Worm (Caenorhabditis elegans): ENCODE results near the gene cogc-4.

Gene cogc-4

DNA sequence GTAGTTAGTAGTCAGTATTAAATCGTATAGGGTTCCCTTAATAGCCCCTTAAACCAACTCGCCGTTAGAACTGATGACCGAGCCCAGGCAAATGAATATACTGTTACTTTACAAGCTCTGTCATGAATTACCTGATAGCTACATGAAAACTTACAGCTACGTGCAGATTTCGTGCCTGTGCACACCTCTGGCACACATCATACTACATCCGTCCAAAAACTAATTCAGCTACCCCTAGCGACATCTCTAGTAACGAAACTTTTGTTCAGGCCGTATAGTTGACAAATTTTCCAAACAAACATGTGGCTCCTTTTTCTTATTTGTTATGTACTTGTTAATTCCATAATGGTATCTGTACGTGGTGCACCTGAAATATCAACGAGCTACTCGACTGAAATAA, 3.1 kb upstream of the cogc-4 start, which contains the start of gene F54D12.1:
TSS of gene F54D12.1 (plus strand) at position 301 of the 400 bp plus-strand sequence.
- TF ChIP-seq nhr-237 (tag; optimal IDR thresholded peaks at IDR 0.05) (no peak), ham-2 (GFP tag; optimal IDR thresholded peaks at IDR 0.05) (no peak), hlh-1 (tag; optimal IDR thresholded peaks at IDR 0.05) (no peak), elt-1 (tag; optimal IDR thresholded peaks at IDR 0.05; ENCODE audit: borderline replicate concordance, insufficient read depth) (no peak), flh-1 (GFP tag; optimal IDR thresholded peaks at IDR 0.05) (no peak), mab-5 (tag; optimal IDR thresholded peaks at IDR 0.05) (no peak), snpc-4 (tag; optimal IDR thresholded peaks at IDR 0.05) (no peak), sptf-1 (tag; optimal IDR thresholded peaks at IDR 0.05) (no peak), nhr-12 (tag; optimal IDR thresholded peaks at IDR 0.05) (no peak), lin-32 (GFP tag; optimal IDR thresholded peaks at IDR 0.05) (no peak), lsy-2 (tag; optimal IDR thresholded peaks at IDR 0.05) (no peak), ceh-43 (GFP tag; optimal IDR thresholded peaks at IDR 0.05) (no peak), ztf-11 (tag; optimal IDR thresholded peaks at IDR 0.05) (no peak), bed-3 (GFP tag; optimal IDR thresholded peaks at IDR 0.05) (no peak), ceh-83 (GFP tag; optimal IDR thresholded peaks at IDR 0.05) (no peak), lin-13 (tag; optimal IDR thresholded peaks at IDR 0.05) (no peak), M03D4.4 (tag; optimal IDR thresholded peaks at IDR 0.05) (no peak)

DNA sequence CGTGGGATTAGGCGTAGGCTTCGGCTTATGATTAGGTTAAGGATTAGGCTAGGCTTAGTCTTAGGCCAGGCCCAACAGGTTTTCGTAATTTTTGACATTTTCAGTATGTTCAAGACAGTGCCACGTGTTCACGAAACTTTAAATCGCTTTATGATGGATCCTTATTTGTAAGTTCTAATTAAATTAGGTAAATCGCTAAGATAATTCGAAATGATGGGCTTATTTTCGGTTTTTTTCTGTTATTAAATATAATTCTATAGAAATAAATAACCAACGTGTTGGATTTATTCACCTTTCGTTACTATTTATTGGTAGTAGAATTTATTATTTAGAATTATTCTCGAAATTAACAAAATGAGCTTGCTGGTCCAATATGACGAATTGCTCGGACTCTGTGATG, 1.8 kb upstream of the cogc-4 start, which contains the start of gene Y51H7C.8:
TSS of gene Y51H7C.8 (plus strand) at position 301 of the 400 bp plus-strand sequence.
- TF ChIP-seq elt-1 (tag; optimal IDR thresholded peaks at IDR 0.05; ENCODE audit: borderline replicate concordance, insufficient read depth) (no peak), cnd-1 (tag; optimal IDR thresholded peaks at IDR 0.05) (no peak), bed-3 (GFP tag; optimal IDR thresholded peaks at IDR 0.05) (no peak), ces-1 (GFP tag; optimal IDR thresholded peaks at IDR 0.05) (no peak), blmp-1 (tag; optimal IDR thresholded peaks at IDR 0.05) (no peak), unc-62 (GFP tag; optimal IDR thresholded peaks at IDR 0.05) (no peak), ceh-83 (GFP tag; optimal IDR thresholded peaks at IDR 0.05) (no peak), flh-1 (GFP tag; optimal IDR thresholded peaks at IDR 0.05) (no peak), mls-2 (tag; optimal IDR thresholded peaks at IDR 0.05) (no peak), drap-1 (GFP tag; optimal IDR thresholded peaks at IDR 0.05) (no peak), nhr-12 (tag; optimal IDR thresholded peaks at IDR 0.05) (no peak), elt-3 (tag; optimal IDR thresholded peaks at IDR 0.05) (no peak), sem-2 (GFP tag; optimal IDR thresholded peaks at IDR 0.05) (no peak), nhr-237 (tag; optimal IDR thresholded peaks at IDR 0.05) (no peak), lin-32 (GFP tag; optimal IDR thresholded peaks at IDR 0.05) (no peak), hlh-1 (tag; optimal IDR thresholded peaks at IDR 0.05) (no peak)

DNA sequence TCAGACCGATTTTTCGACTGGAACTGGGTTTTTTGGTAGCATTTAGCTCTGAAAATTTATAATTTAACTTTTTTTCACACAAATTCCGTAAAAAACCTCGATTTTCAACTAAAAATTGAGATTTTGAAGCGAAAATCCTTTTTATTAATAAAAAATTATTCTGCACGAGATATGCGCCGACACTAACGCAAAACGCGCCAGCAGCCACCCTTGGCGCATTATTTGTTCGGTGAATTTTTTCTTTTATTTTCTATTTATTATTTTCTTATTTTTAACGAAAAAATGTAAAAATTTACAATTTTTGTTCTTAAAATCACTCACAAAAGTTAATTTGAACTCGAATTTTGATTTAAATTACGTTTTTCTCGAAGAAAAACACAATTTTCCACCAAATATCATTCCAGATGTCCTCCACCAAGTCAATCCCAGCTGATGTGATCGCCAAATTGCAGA, 1.0 kb upstream of the cogc-4 start, which contains the start of gene Y51H7C.7:
TSS of gene Y51H7C.7 (plus strand) at position 403 of the 453 bp plus-strand sequence.
- TF ChIP-seq mep-1 (tag; optimal IDR thresholded peaks at IDR 0.05) (peak; percentile 50), elt-1 (tag; optimal IDR thresholded peaks at IDR 0.05; ENCODE audit: borderline replicate concordance, insufficient read depth) (no peak), nhr-28 (tag; optimal IDR thresholded peaks at IDR 0.05) (no peak), snpc-4 (tag; optimal IDR thresholded peaks at IDR 0.05) (no peak), nhr-76 (tag; optimal IDR thresholded peaks at IDR 0.05) (no peak), zip-8 (tag; optimal IDR thresholded peaks at IDR 0.05) (no peak), tbx-8 (GFP tag; optimal IDR thresholded peaks at IDR 0.05) (no peak), lin-13 (tag; optimal IDR thresholded peaks at IDR 0.05) (peak; percentile 44), bed-3 (GFP tag; optimal IDR thresholded peaks at IDR 0.05) (no peak), elt-3 (tag; optimal IDR thresholded peaks at IDR 0.05) (no peak), ceh-43 (GFP tag; optimal IDR thresholded peaks at IDR 0.05) (no peak), ceh-83 (GFP tag; optimal IDR thresholded peaks at IDR 0.05) (no peak)

DNA sequence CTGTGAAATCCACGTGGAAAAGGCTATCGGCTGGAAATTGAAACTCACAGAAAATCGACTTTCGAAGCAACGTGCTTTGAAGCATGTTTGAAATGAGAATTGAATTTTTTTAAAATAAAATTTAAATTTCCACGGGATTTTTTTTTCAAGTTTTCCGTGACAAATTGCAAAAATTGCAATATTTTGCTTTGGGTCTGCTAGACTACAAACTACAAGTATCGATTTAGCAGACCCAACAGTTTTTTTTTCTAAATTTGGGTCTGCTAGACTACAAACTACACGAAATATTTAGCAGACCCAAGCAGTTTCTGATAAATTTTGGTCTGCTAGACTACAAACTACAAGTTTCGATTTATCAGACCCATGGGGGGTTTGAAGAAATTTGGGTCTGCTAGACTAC, 8.1 kb downstream of the cogc-4 start, which contains the start of gene Y51H7C.9:
TSS of gene Y51H7C.9 (minus strand) at position 101 of the 400 bp plus-strand sequence.
- TF ChIP-seq mep-1 (tag; optimal IDR thresholded peaks at IDR 0.05) (no peak), M03D4.4 (tag; optimal IDR thresholded peaks at IDR 0.05) (no peak), blmp-1 (tag; optimal IDR thresholded peaks at IDR 0.05) (no peak), lin-32 (GFP tag; optimal IDR thresholded peaks at IDR 0.05) (no peak), elt-1 (tag; optimal IDR thresholded peaks at IDR 0.05; ENCODE audit: borderline replicate concordance, insufficient read depth) (no peak), nhr-76 (tag; optimal IDR thresholded peaks at IDR 0.05) (no peak), flh-1 (GFP tag; optimal IDR thresholded peaks at IDR 0.05) (no peak), bed-3 (GFP tag; optimal IDR thresholded peaks at IDR 0.05) (no peak), snpc-4 (tag; optimal IDR thresholded peaks at IDR 0.05) (no peak), mab-5 (tag; optimal IDR thresholded peaks at IDR 0.05) (no peak), ceh-83 (GFP tag; optimal IDR thresholded peaks at IDR 0.05) (no peak)
